Worm (Caenorhabditis elegans) whole organism, midembryonic: ENCODE data around the gene deg-3.

Experiments
- T22C8.4 ChIP-seq: fragments of 200-800 bp; sonication (Bioruptor generic); IDR thresholded peaks from 2 replicates; pipeline ENCODE4 v1.3.6; 2022; ENCODE audit warnings: missing genetic modification characterization, missing compliant biosample characterization
- cog-1 ChIP-seq: sonication (generic microtip); optimal IDR thresholded peaks from 2 replicates; lab custom pipeline; 2016; ENCODE audit warnings: missing genetic modification characterization, missing compliant biosample characterization
- flt-1 ChIP-seq: fragments of 200-800 bp; sonication (Bioruptor generic); IDR thresholded peaks from 2 replicates; pipeline ENCODE4 v1.3.6; 2022; ENCODE audit warnings: missing genetic modification characterization, missing compliant biosample characterization
- klf-2 ChIP-seq: fragments of 200-800 bp; sonication (Bioruptor generic); conservative IDR thresholded peaks from 2 replicates; pipeline ENCODE4 v1.3.6; 2022; ENCODE audit warnings: missing genetic modification reagents, missing genetic modification characterization, missing compliant biosample characterization
- med-1 ChIP-seq: sonication (generic microtip); optimal IDR thresholded peaks from 2 replicates; lab custom pipeline; 2017; ENCODE audit warnings: missing genetic modification characterization, mild to moderate bottlenecking, missing compliant biosample characterization, antibody characterized with exemption, missing genetic modification reagents; ENCODE audit not compliant: insufficient read depth
- ref-1 ChIP-seq: fragments of 200-800 bp; sonication (Bioruptor generic); conservative IDR thresholded peaks from 2 replicates; pipeline ENCODE4 v1.3.6; 2022; ENCODE audit warnings: missing genetic modification reagents, missing genetic modification characterization, missing compliant biosample characterization
- tab-1 ChIP-seq: fragments of 200-800 bp; sonication (Bioruptor generic); IDR thresholded peaks from 2 replicates; pipeline ENCODE4 v1.3.6; 2022; ENCODE audit warnings: missing genetic modification characterization, missing compliant biosample characterization
- ztf-23 ChIP-seq: fragments of 200-800 bp; sonication (Bioruptor generic); IDR thresholded peaks from 2 replicates; pipeline ENCODE4 v1.3.6; 2022; ENCODE audit warnings: missing genetic modification reagents, missing genetic modification characterization, missing compliant biosample characterization
- ztf-29 ChIP-seq: fragments of 200-800 bp; sonication (Bioruptor generic); IDR thresholded peaks from 2 replicates; pipeline ENCODE4 v1.3.6; 2022; ENCODE audit warnings: missing genetic modification reagents, missing genetic modification characterization, missing compliant biosample characterization

The deg-3 gene

DNA sequence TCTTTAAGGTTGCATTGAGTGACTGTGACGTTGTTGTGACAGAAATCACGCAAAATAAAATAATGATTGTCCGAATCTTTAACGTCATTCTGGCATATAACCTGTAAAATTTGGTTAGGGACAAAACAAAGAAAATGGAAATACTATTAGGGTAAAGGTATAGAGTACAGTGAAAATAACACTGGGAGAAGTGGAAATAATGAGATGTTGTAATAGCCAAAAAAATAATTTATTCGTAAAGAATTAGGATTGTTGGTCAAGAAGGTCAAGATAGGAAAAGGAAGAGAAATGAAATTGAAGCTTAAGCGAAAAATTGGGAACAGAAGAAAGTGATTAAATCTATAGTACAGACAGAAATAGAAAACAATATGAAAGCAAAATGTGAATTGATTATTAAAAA is at the start of gene deg-3:
TSS of gene deg-3 (minus strand) at position 101 of the 400 bp plus-strand sequence.
- TF ChIP-seq ref-1 (GFP tag; lab: Robert Waterston, UW) (no peak), ztf-29 (no peak)

DNA sequence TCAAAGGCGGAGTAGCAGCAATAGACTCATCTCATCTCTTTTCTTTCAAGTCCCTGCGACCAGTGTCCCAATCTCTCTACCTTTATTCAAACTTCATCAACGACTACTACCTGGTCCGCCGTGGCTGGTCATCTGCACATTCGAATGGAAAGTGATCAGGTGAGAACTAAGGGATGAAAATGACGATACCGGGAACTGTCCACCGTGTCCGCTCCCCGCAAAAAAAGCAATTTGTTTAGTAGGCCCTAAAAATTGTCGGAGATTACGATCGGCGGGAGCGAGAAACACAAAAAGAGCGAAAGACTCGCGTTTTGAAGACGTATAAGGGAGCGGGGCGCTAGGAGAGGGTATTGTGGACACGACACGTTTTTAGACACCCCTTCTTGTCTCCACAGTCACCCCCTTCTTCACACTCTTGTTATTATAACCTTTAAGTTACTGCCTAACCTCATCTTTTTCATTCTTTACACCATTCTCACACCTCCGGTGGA is 48.0 kb upstream of the deg-3 start, which contains the start of gene zipt-16:
TSS of gene zipt-16 (plus strand) at position 51 of the 491 bp plus-strand sequence.
- TF ChIP-seq ref-1 (GFP tag; lab: Robert Waterston, UW) (no peak), tab-1 (no peak), flt-1 (GFP tag; lab: Robert Waterston, UW) (no peak)

DNA sequence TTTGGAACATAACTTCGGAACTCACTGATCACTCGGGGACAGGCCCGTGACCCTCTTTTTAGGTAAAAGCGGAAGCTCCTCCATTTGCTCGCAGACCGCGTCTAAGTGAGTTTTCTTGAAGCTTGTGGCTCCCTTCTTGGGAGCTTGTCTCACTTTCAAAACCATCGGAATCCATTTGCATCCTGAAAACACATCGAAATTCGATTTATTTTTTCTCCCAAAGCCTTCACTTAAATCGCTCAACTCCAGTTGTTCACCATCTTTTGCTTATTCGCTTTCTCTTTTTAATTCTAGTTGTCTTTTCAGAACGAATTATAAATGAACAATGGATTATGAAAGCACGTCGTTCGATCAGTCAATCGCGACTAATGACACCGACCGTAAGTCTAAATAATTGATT is 44.3 kb upstream of the deg-3 start, which contains the start of gene T11F9.1:
TSS of gene T11F9.1 (plus strand) at position 301 of the 400 bp plus-strand sequence.
- TF ChIP-seq tab-1 (no peak), cog-1 (tag; lab: Kevin White, UChicago) (no peak)

DNA sequence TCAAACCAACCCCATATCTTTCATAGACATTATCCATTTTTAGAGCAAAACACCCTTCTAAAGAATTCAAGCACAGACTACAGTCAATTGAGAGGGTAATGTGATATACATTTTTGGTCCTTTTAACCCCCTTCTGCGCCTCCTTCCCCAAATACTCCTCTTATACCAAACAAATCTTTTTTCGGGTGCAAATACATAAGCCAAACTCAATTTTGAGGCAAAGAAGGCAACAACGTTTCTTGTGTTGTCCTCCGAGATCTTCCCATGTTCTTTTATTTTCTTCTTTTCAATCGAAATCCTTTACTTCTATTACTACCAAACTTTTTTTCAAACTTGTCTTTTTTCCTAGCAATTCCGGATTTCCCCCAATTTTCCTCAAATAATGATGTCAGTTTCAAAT is 40.0 kb upstream of the deg-3 start:
- TF ChIP-seq ztf-29 (no peak), ref-1 (GFP tag; lab: Robert Waterston, UW) (no peak)

DNA sequence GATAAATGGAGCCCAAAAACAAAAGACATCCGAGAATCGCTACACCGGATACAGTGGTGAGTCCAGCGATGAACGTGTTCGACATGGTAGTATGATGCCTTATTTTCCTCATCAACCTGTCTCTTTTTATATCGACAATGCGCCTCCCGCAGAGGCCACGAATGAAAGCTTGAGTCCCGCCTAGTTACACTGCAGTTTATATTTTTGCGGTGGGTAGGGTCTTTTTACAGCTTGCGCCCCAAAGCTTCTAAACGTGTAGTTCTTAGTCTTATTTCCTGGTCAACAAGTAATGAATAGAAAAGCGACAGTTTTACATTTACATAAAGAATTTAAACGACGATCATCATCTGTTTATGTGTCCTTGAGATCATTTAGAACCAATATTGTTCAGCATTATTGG is 35.3 kb upstream of the deg-3 start, which contains the start of gene col-156:
TSS of gene col-156 (minus strand) at position 101 of the 400 bp plus-strand sequence.
- no peak for TF ChIP-seq ztf-29
- TF ChIP-seq ref-1 (GFP tag; lab: Robert Waterston, UW): no peak
- no peak for TF ChIP-seq T22C8.4 (GFP tag; lab: Robert Waterston, UW)
- TF ChIP-seq klf-2 (GFP tag; lab: Robert Waterston, UW): no peak
- no peak for TF ChIP-seq tab-1
- no peak for TF ChIP-seq cog-1 (tag; lab: Kevin White, UChicago)
- TF ChIP-seq med-1: no peak
- no peak for TF ChIP-seq flt-1 (GFP tag; lab: Robert Waterston, UW)
- TF ChIP-seq ztf-23 (GFP tag; lab: Robert Waterston, UW): no peak

DNA sequence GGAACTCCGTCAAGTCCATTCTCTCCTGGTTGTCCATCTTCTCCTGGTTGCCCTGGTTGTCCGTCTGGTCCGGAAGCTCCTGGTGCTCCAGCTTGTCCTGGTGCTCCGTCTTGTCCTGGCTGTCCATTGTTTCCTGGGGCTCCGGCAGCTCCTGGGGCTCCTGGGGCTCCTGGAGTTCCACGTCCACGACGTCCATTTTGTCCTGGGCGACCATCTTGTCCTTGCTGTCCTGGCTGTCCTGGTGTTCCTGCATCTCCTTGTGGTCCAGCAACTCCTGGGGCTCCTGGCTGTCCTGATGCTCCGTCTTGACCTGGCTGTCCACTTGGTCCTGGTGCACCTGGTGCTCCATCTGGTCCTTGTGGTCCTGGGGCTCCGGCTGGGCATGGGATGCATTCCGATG is 34.4 kb upstream of the deg-3 start:
- TF ChIP-seq cog-1 (tag; lab: Kevin White, UChicago): no peak
- no peak for TF ChIP-seq flt-1 (GFP tag; lab: Robert Waterston, UW)
- no peak for TF ChIP-seq ztf-23 (GFP tag; lab: Robert Waterston, UW)
- TF ChIP-seq T22C8.4 (GFP tag; lab: Robert Waterston, UW): no peak
- TF ChIP-seq klf-2 (GFP tag; lab: Robert Waterston, UW): no peak
- no peak for TF ChIP-seq tab-1
- TF ChIP-seq ztf-29: no peak
- TF ChIP-seq med-1: no peak
- no peak for TF ChIP-seq ref-1 (GFP tag; lab: Robert Waterston, UW)

DNA sequence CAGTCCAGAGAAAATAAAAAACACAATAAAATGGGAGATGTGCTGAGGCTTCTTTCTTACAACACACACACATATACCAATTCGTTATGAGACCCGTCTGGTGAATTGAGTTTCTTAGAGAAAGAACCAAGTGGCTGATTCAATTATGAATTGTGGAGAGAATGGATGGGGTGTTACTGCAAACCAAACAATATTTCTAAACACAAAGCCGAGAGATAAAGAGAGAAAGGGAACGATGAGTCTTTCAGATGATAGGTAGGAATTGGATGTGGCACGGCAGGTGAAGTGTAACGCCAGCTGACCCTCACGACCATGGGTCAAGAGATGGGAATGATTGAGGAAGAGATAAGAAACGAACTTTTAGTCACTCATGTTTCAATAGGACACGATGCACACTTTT is 31.3 kb upstream of the deg-3 start, which contains the start of gene mig-17:
TSS of gene mig-17 (plus strand) at position 389 of the 400 bp plus-strand sequence.
- TF ChIP-seq ztf-23 (GFP tag; lab: Robert Waterston, UW) (no peak), klf-2 (GFP tag; lab: Robert Waterston, UW) (no peak), med-1 (no peak), cog-1 (tag; lab: Kevin White, UChicago) (no peak), T22C8.4 (GFP tag; lab: Robert Waterston, UW) (no peak), flt-1 (GFP tag; lab: Robert Waterston, UW) (no peak), ref-1 (GFP tag; lab: Robert Waterston, UW) (no peak), ztf-29 (no peak), tab-1 (no peak)

DNA sequence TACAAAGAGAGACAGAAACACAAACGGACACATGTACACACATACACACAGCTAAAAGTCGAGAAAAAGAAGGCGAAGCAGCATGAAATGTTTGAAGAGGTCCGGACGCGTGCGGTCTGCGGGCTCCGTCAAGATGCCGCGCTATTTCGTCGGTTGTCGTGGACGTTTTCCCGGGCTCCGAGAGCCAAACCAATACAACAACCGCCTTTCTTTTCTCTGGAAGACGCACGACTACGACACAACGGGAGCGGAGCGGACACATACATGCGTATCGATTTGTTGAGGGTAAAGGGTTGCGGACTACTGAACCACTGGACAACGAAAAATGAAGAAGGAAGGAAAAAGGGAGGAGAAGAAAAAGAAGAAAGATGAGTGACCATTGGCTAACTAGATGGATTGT is 30.4 kb upstream of the deg-3 start:
- TF ChIP-seq cog-1 (tag; lab: Kevin White, UChicago) (no peak), tab-1 (no peak), ztf-29 (no peak), klf-2 (GFP tag; lab: Robert Waterston, UW) (no peak), T22C8.4 (GFP tag; lab: Robert Waterston, UW) (peak; percentile 41; the same call in 1 of the 2 replicates), ref-1 (GFP tag; lab: Robert Waterston, UW) (no peak), flt-1 (GFP tag; lab: Robert Waterston, UW) (no peak), ztf-23 (GFP tag; lab: Robert Waterston, UW) (no peak)

DNA sequence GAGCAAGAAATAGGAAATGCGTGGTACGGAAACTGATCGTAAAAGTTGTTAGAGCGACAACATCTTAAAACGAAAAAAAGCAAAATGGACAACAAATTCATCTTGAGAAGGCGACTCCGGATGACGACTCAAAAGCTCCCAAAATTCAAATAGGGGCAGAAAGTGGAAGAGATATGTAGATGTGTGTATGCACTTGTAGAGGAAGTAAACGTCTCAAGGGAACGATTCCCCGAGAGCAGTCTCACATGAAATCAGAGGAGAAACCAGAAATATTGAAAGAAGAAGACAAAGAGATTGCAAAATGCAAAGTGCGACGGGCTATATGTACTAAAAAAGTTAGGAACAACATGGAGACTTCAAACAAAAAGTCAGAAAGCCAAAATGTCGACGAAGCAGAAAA is 28.5 kb upstream of the deg-3 start, which contains the start of gene F57B7.2:
TSS of gene F57B7.2 (minus strand) at position 101 of the 400 bp plus-strand sequence.
- TF ChIP-seq ztf-29: no peak
- no peak for TF ChIP-seq T22C8.4 (GFP tag; lab: Robert Waterston, UW)
- no peak for TF ChIP-seq flt-1 (GFP tag; lab: Robert Waterston, UW)
- no peak for TF ChIP-seq ref-1 (GFP tag; lab: Robert Waterston, UW)
- no peak for TF ChIP-seq tab-1
- no peak for TF ChIP-seq cog-1 (tag; lab: Kevin White, UChicago)
- TF ChIP-seq klf-2 (GFP tag; lab: Robert Waterston, UW): no peak
- no peak for TF ChIP-seq ztf-23 (GFP tag; lab: Robert Waterston, UW)
- no peak for TF ChIP-seq med-1

DNA sequence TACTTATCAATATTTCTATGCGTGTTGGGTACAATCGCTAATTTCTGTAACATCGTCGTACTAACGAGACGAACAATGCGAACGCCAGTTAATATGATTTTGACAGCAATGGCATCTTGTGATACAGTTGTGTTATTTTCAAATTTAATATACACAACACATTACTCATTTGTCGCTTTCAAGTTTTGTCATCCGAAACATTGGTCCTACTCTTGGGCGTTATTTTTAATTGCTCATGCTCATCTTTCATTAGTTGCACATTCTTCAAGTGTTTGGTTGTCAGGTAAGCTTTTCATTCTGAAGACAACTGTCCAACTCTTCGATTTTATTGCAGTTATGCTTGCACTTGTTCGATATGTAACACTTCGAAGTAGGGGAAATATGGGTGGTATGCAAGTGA is 24.2 kb upstream of the deg-3 start:
- TF ChIP-seq med-1: no peak
- no peak for TF ChIP-seq ref-1 (GFP tag; lab: Robert Waterston, UW)
- TF ChIP-seq tab-1: no peak
- TF ChIP-seq cog-1 (tag; lab: Kevin White, UChicago): no peak
- no peak for TF ChIP-seq ztf-23 (GFP tag; lab: Robert Waterston, UW)
- no peak for TF ChIP-seq ztf-29

DNA sequence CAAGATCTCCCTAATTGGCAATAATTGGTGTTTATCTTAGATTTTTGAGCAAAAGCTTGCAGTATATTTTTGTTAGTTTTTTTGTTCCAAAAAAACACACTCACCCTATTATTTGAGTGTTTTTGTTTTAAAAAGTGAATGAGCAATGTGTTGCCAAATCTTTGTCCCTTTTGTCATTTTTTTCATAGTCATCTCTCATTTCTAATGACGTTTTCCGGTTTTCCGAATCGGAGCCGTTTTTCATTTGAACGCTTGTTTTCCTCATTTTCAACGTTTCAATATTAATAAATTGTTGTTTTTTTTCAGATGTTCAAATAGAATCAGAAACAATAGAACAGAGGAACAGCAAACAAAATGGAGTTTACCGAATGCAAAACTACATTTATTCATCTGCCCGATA is 23.5 kb upstream of the deg-3 start, which contains the start of gene dmsr-1:
TSS of gene dmsr-1 (plus strand) at position 301 of the 400 bp plus-strand sequence.
- TF ChIP-seq ref-1 (GFP tag; lab: Robert Waterston, UW) (no peak), T22C8.4 (GFP tag; lab: Robert Waterston, UW) (no peak), tab-1 (no peak), ztf-29 (no peak), klf-2 (GFP tag; lab: Robert Waterston, UW) (no peak), cog-1 (tag; lab: Kevin White, UChicago) (no peak), flt-1 (GFP tag; lab: Robert Waterston, UW) (no peak), ztf-23 (GFP tag; lab: Robert Waterston, UW) (no peak), med-1 (no peak)
